Fruit fly (Drosophila melanogaster) whole organism, embryonic: ENCODE results near the gene Srpk79D.

Experiments
- Atf3 ChIP-seq: fragments of 200-800 bp; sonication (Bioruptor generic); optimal IDR thresholded peaks from 3 replicates; lab custom pipeline; 2016; ENCODE audit warnings: missing biosample characterization, missing genetic modification characterization
- B-H2 ChIP-seq: fragments of 200-800 bp; sonication (Bioruptor generic); optimal IDR thresholded peaks from 2 replicates; lab custom pipeline; 2018; ENCODE audit warnings: missing biosample characterization, mild to moderate bottlenecking, missing genetic modification characterization
- CG11695 ChIP-seq: fragments of 200-800 bp; sonication (Bioruptor generic); IDR thresholded peaks from 3 replicates; pipeline ENCODE4 v1.3.6; 2022; ENCODE audit warnings: missing biosample characterization, missing genetic modification characterization
- CG11696 ChIP-seq: fragments of 200-800 bp; sonication (Bioruptor generic); IDR thresholded peaks from 2 replicates; pipeline ENCODE4 v1.3.6; 2022; ENCODE audit warnings: missing biosample characterization, missing genetic modification characterization
- CG12071 ChIP-seq: fragments of 200-800 bp; sonication (Bioruptor generic); optimal IDR thresholded peaks from 3 replicates; lab custom pipeline; 2018; ENCODE audit warnings: missing biosample characterization, mild to moderate bottlenecking, missing genetic modification characterization
- CG12299 ChIP-seq: fragments of 200-800 bp; sonication (Bioruptor generic); optimal IDR thresholded peaks from 2 replicates; lab custom pipeline; 2018; ENCODE audit warnings: missing biosample characterization, mild to moderate bottlenecking, missing genetic modification characterization
- CG15011 ChIP-seq: fragments of 200-800 bp; sonication (Bioruptor generic); optimal IDR thresholded peaks from 3 replicates; lab custom pipeline; 2018; ENCODE audit warnings: missing biosample characterization, mild to moderate bottlenecking, missing genetic modification characterization
- CG15514 ChIP-seq: fragments of 200-800 bp; sonication (Bioruptor generic); optimal IDR thresholded peaks from 3 replicates; lab custom pipeline; 2017; ENCODE audit warnings: missing biosample characterization, missing genetic modification characterization, mild to moderate bottlenecking, moderate library complexity, missing genetic modification reagents
- CG17612 ChIP-seq: fragments of 200-800 bp; sonication (Bioruptor generic); IDR thresholded peaks from 2 replicates; pipeline ENCODE4 v1.3.6; 2022; ENCODE audit warnings: missing biosample characterization, missing genetic modification characterization
- CG18262 ChIP-seq: fragments of 200-800 bp; optimal IDR thresholded peaks from 3 replicates; lab custom pipeline; 2019; ENCODE audit warnings: missing biosample characterization, mild to moderate bottlenecking, missing genetic modification characterization, moderate library complexity
- CG2678 ChIP-seq: fragments of 200-800 bp; sonication (Bioruptor generic); optimal IDR thresholded peaks from 3 replicates; lab custom pipeline; 2019; ENCODE audit warnings: missing biosample characterization, mild to moderate bottlenecking, missing genetic modification characterization, moderate library complexity
- CG32772 ChIP-seq: fragments of 200-800 bp; sonication (Bioruptor generic); IDR thresholded peaks from 2 replicates; pipeline ENCODE4 v1.3.6; 2022; ENCODE audit warnings: missing biosample characterization, missing genetic modification characterization
- CG33213 ChIP-seq: fragments of 200-800 bp; sonication (Bioruptor generic); optimal IDR thresholded peaks from 3 replicates; lab custom pipeline; 2016; ENCODE audit warnings: missing biosample characterization, missing genetic modification characterization
- CG4328 ChIP-seq: fragments of 200-800 bp; sonication (Bioruptor generic); optimal IDR thresholded peaks from 3 replicates; lab custom pipeline; 2017; ENCODE audit warnings: missing biosample characterization, missing genetic modification reagents, missing genetic modification characterization
- CG7786 ChIP-seq: fragments of 200-800 bp; sonication (Bioruptor generic); optimal IDR thresholded peaks from 2 replicates; lab custom pipeline; 2016; ENCODE audit warnings: missing biosample characterization, missing genetic modification characterization
- CG8924 ChIP-seq: fragments of 200-800 bp; optimal IDR thresholded peaks from 3 replicates; lab custom pipeline; 2019; ENCODE audit warnings: missing biosample characterization, mild to moderate bottlenecking, missing genetic modification characterization, moderate library complexity
- CG9437 ChIP-seq: fragments of 200-800 bp; sonication (Bioruptor generic); optimal IDR thresholded peaks from 2 replicates; lab custom pipeline; 2018; ENCODE audit warnings: missing biosample characterization, mild to moderate bottlenecking, missing genetic modification characterization
- CG9797 ChIP-seq: fragments of 200-800 bp; sonication (Bioruptor generic); optimal IDR thresholded peaks from 3 replicates; lab custom pipeline; 2018; ENCODE audit warnings: missing biosample characterization, mild to moderate bottlenecking, missing genetic modification characterization
- Deaf1 ChIP-seq: fragments of 200-800 bp; optimal IDR thresholded peaks from 3 replicates; lab custom pipeline; 2019; ENCODE audit warnings: missing biosample characterization, mild to moderate bottlenecking, missing genetic modification characterization, moderate library complexity
- Dll ChIP-seq: fragments of 200-800 bp; sonication (Bioruptor generic); IDR thresholded peaks from 4 replicates; pipeline ENCODE4 v1.3.6; 2022; ENCODE audit warnings: missing biosample characterization, missing genetic modification characterization; ENCODE audit not compliant: partially characterized antibody
- HLH4C ChIP-seq: fragments of 200-800 bp; sonication (Bioruptor generic); IDR thresholded peaks from 3 replicates; pipeline ENCODE4 v1.3.6; 2022; ENCODE audit warnings: missing biosample characterization, missing genetic modification characterization; ENCODE audit not compliant: partially characterized antibody
- HmgD ChIP-seq: fragments of 200-800 bp; sonication (Bioruptor generic); optimal IDR thresholded peaks from 3 replicates; lab custom pipeline; 2016; ENCODE audit warnings: missing biosample characterization, missing genetic modification characterization
- HmgZ ChIP-seq: fragments of 200-800 bp; sonication (Bioruptor generic); optimal IDR thresholded peaks from 2 replicates; lab custom pipeline; 2018; ENCODE audit warnings: missing biosample characterization, mild to moderate bottlenecking, missing genetic modification characterization
- Hr3 ChIP-seq: fragments of 200-800 bp; sonication (Bioruptor generic); optimal IDR thresholded peaks from 3 replicates; lab custom pipeline; 2016; ENCODE audit warnings: missing biosample characterization, missing genetic modification characterization
- Meics ChIP-seq: fragments of 200-800 bp; sonication (Bioruptor generic); optimal IDR thresholded peaks from 2 replicates; lab custom pipeline; 2017; ENCODE audit warnings: missing biosample characterization, mild to moderate bottlenecking, missing genetic modification characterization
- NC2β ChIP-seq: fragments of 200-800 bp; sonication (Bioruptor generic); optimal IDR thresholded peaks from 2 replicates; lab custom pipeline; 2016; ENCODE audit warnings: missing biosample characterization, missing genetic modification characterization
- NfI ChIP-seq: fragments of 200-800 bp; sonication (Bioruptor generic); optimal IDR thresholded peaks from 3 replicates; lab custom pipeline; 2018; ENCODE audit warnings: missing biosample characterization, mild to moderate bottlenecking, missing genetic modification characterization, moderate library complexity
- Optix ChIP-seq: fragments of 200-800 bp; sonication (Bioruptor generic); IDR thresholded peaks from 3 replicates; pipeline ENCODE4 v1.3.6; 2022; ENCODE audit warnings: missing biosample characterization, missing genetic modification characterization
- abd-A ChIP-seq: fragments of 200-800 bp; sonication (Bioruptor generic); optimal IDR thresholded peaks from 3 replicates; lab custom pipeline; 2019; ENCODE audit warnings: missing biosample characterization, mild to moderate bottlenecking, missing genetic modification characterization, moderate library complexity
- al ChIP-seq: fragments of 200-800 bp; sonication (Bioruptor generic); IDR thresholded peaks from 2 replicates; pipeline ENCODE4 v1.3.6; 2022; ENCODE audit warnings: missing biosample characterization, missing genetic modification characterization
- ap ChIP-seq: fragments of 200-800 bp; sonication (Bioruptor generic); IDR thresholded peaks from 2 replicates; pipeline ENCODE4 v1.3.6; 2022; ENCODE audit warnings: missing biosample characterization, missing genetic modification characterization
- br ChIP-seq: fragments of >200 bp; optimal IDR thresholded peaks from 2 replicates; lab custom pipeline; 2017
- croc ChIP-seq: fragments of 200-800 bp; sonication (Bioruptor generic); conservative IDR thresholded peaks from 3 replicates; pipeline ENCODE4 v1.3.6; 2022; ENCODE audit warnings: missing biosample characterization, missing genetic modification characterization
- danr ChIP-seq: fragments of 200-800 bp; sonication (Bioruptor generic); IDR thresholded peaks from 2 replicates; pipeline ENCODE4 v1.3.6; 2022; ENCODE audit warnings: missing biosample characterization, missing genetic modification characterization
- dmrt11E ChIP-seq: fragments of 200-800 bp; sonication (Bioruptor generic); optimal IDR thresholded peaks from 3 replicates; lab custom pipeline; 2018; ENCODE audit warnings: missing biosample characterization, mild to moderate bottlenecking, missing genetic modification characterization, moderate library complexity
- dmrt99B ChIP-seq: fragments of 200-800 bp; sonication (Bioruptor generic); optimal IDR thresholded peaks from 2 replicates; lab custom pipeline; 2018; ENCODE audit warnings: missing biosample characterization, mild to moderate bottlenecking, missing genetic modification characterization, moderate library complexity
- dysf ChIP-seq: fragments of 200-800 bp; sonication (Bioruptor generic); IDR thresholded peaks from 3 replicates; pipeline ENCODE4 v1.3.6; 2022; ENCODE audit warnings: missing biosample characterization, missing genetic modification characterization
- fru ChIP-seq: fragments of >200 bp; optimal IDR thresholded peaks from 2 replicates; lab custom pipeline; 2017
- grn ChIP-seq: fragments of 200-800 bp; sonication (Bioruptor generic); optimal IDR thresholded peaks from 3 replicates; lab custom pipeline; 2017; ENCODE audit warnings: missing biosample characterization, missing genetic modification characterization
- inv ChIP-seq: fragments of 200-800 bp; sonication (Bioruptor generic); IDR thresholded peaks from 2 replicates; pipeline ENCODE4 v1.3.6; 2022; ENCODE audit warnings: missing biosample characterization, missing genetic modification characterization; ENCODE audit not compliant: partially characterized antibody
- luna ChIP-seq: fragments of 200-800 bp; sonication (Bioruptor generic); optimal IDR thresholded peaks from 2 replicates; lab custom pipeline; 2016; ENCODE audit warnings: missing biosample characterization, missing genetic modification characterization
- nau ChIP-seq: fragments of 200-800 bp; sonication (Bioruptor generic); optimal IDR thresholded peaks from 3 replicates; lab custom pipeline; 2017; ENCODE audit warnings: missing biosample characterization, mild to moderate bottlenecking, missing genetic modification characterization, missing genetic modification reagents
- nerfin-2 ChIP-seq: fragments of 200-800 bp; sonication (Bioruptor generic); IDR thresholded peaks from 2 replicates; pipeline ENCODE4 v1.3.6; 2022; ENCODE audit warnings: missing biosample characterization, missing genetic modification characterization; ENCODE audit not compliant: partially characterized antibody
- nmo ChIP-seq: fragments of 200-800 bp; sonication (Bioruptor generic); optimal IDR thresholded peaks from 2 replicates; lab custom pipeline; 2018; ENCODE audit warnings: missing biosample characterization, mild to moderate bottlenecking, missing genetic modification characterization, moderate library complexity
- pb ChIP-seq: fragments of 200-800 bp; sonication (Bioruptor generic); optimal IDR thresholded peaks from 3 replicates; lab custom pipeline; 2016; ENCODE audit warnings: missing biosample characterization, missing genetic modification characterization
- pfk ChIP-seq: fragments of 200-800 bp; sonication (Bioruptor generic); optimal IDR thresholded peaks from 2 replicates; lab custom pipeline; 2018; ENCODE audit warnings: missing biosample characterization, mild to moderate bottlenecking, missing genetic modification characterization, moderate library complexity
- run ChIP-seq: fragments of 200-800 bp; sonication (Bioruptor generic); optimal IDR thresholded peaks from 3 replicates; lab custom pipeline; 2018; ENCODE audit warnings: missing biosample characterization, mild to moderate bottlenecking, missing genetic modification characterization
- slbo ChIP-seq: fragments of 200-800 bp; sonication (Bioruptor generic); IDR thresholded peaks from 2 replicates; pipeline ENCODE4 v1.3.6; 2022; ENCODE audit warnings: missing biosample characterization, missing genetic modification characterization
- stc ChIP-seq: fragments of 200-800 bp; sonication (Bioruptor generic); IDR thresholded peaks from 2 replicates; pipeline ENCODE4 v1.3.6; 2022; ENCODE audit warnings: missing biosample characterization, missing genetic modification characterization
- sug ChIP-seq: fragments of 200-800 bp; optimal IDR thresholded peaks from 2 replicates; lab custom pipeline; 2019; ENCODE audit warnings: missing biosample characterization, mild to moderate bottlenecking, missing genetic modification characterization, moderate library complexity
- tna ChIP-seq: fragments of 200-800 bp; sonication (Bioruptor generic); IDR thresholded peaks from 2 replicates; pipeline ENCODE4 v1.3.6; 2022; ENCODE audit warnings: missing biosample characterization, missing genetic modification characterization; ENCODE audit not compliant: partially characterized antibody
- zen2 ChIP-seq: fragments of 200-800 bp; sonication (Bioruptor generic); IDR thresholded peaks from 3 replicates; pipeline ENCODE4 v1.3.6; 2022; ENCODE audit warnings: missing biosample characterization, missing genetic modification characterization; ENCODE audit not compliant: partially characterized antibody

Gene Srpk79D

DNA sequence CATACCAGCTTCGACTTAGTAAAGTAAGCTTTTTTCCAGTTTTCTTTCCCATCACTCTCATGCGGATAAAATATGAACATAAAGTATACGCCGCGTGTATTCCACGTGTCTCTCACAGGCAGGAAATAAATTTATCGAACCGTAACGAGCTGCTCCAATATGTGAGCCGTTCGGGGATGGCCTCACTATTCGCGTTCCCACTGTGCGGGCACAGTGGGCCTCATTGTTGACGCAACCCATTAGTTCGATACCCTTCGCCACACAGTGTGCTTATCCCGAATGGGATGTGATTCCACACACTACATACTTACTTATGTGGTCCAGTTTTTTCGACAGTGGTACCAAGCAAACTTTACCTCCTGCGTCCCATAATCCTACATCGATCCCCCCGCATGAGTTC lies 2.2 kb downstream of the Srpk79D start (continued):
- no peak for TF ChIP-seq B-H2
- TF ChIP-seq Optix = 0 out of 3 replicates have a peak, but pooled peaks have one; percentile 28
- TF ChIP-seq CG11696 (GFP tag; lab: Robert Waterston, UW) = no peak
- no peak for TF ChIP-seq croc (GFP tag; lab: Robert Waterston, UW)
- TF ChIP-seq sug (tag; lab: Kevin White, UChicago) = no peak
- TF ChIP-seq slbo (GFP tag; lab: Robert Waterston, UW) = peak; percentile 52
- no peak for TF ChIP-seq CG17612
- no peak for TF ChIP-seq inv
- no peak for TF ChIP-seq dmrt99B (tag; lab: Kevin White, UChicago)
- TF ChIP-seq Hr3 (GFP tag; lab: Kevin White, UChicago) = no peak
- no peak for TF ChIP-seq pb (GFP tag; lab: Kevin White, UChicago)
- no peak for TF ChIP-seq CG18262 (tag; lab: Kevin White, UChicago)
- TF ChIP-seq CG4328 (GFP tag; lab: Kevin White, UChicago) = no peak
- no peak for TF ChIP-seq Meics (GFP tag; lab: Kevin White, UChicago)
- no peak for TF ChIP-seq CG7786
- no peak for TF ChIP-seq Deaf1 (tag; lab: Kevin White, UChicago)
- TF ChIP-seq danr = no peak
- TF ChIP-seq dmrt11E = no peak
- TF ChIP-seq nerfin-2 (GFP tag; lab: Robert Waterston, UW) = no peak
- TF ChIP-seq ap (GFP tag; lab: Robert Waterston, UW) = 0 out of 2 replicates have a peak, but pooled peaks have one; percentile 11
- no peak for TF ChIP-seq HmgZ (tag; lab: Kevin White, UChicago)
- no peak for TF ChIP-seq CG11695 (GFP tag; lab: Robert Waterston, UW)
- TF ChIP-seq CG9797 = no peak
- peak; percentile 47; the same call in 1 of the 3 replicates for TF ChIP-seq dysf (GFP tag; lab: Robert Waterston, UW)
- no peak for TF ChIP-seq NC2β (GFP tag; lab: Kevin White, UChicago)
- TF ChIP-seq CG15011 (GFP tag; lab: Kevin White, UChicago) = no peak
- TF ChIP-seq grn = no peak
- TF ChIP-seq CG33213 = no peak
- TF ChIP-seq CG15514 (GFP tag; lab: Kevin White, UChicago) = no peak
- TF ChIP-seq fru = no peak
- TF ChIP-seq CG12071 (GFP tag; lab: Kevin White, UChicago) = no peak
- TF ChIP-seq CG32772 (GFP tag; lab: Robert Waterston, UW) = no peak
- no peak for TF ChIP-seq CG2678 (tag; lab: Kevin White, UChicago)
- TF ChIP-seq CG9437 (GFP tag; lab: Kevin White, UChicago) = no peak
- TF ChIP-seq nmo (GFP tag; lab: Kevin White, UChicago) = no peak
- no peak for TF ChIP-seq zen2 (GFP tag; lab: Robert Waterston, UW)
- no peak for TF ChIP-seq CG12299 (tag; lab: Kevin White, UChicago)
- no peak for TF ChIP-seq luna (GFP tag; lab: Kevin White, UChicago)
- peak; percentile 20; the same call in 1 of the 2 replicates for TF ChIP-seq al (GFP tag; lab: Robert Waterston, UW)
- no peak for TF ChIP-seq pfk (GFP tag; lab: Kevin White, UChicago)
- no peak for TF ChIP-seq CG8924
- no peak for TF ChIP-seq abd-A
- TF ChIP-seq HLH4C (GFP tag; lab: Robert Waterston, UW) = no peak
- TF ChIP-seq run (tag; lab: Kevin White, UChicago) = no peak
- no peak for TF ChIP-seq NfI (GFP tag; lab: Kevin White, UChicago)
- TF ChIP-seq nau (GFP tag; lab: Kevin White, UChicago) = no peak
- no peak for TF ChIP-seq stc (GFP tag; lab: Robert Waterston, UW)
- TF ChIP-seq Dll (GFP tag; lab: Robert Waterston, UW) = no peak
- no peak for TF ChIP-seq Atf3 (GFP tag; lab: Kevin White, UChicago)
- TF ChIP-seq br (lab: Kevin White, UChicago) = no peak
- no peak for TF ChIP-seq HmgD (GFP tag; lab: Kevin White, UChicago)
- TF ChIP-seq tna (GFP tag; lab: Robert Waterston, UW) = no peak
